Fruit fly (Drosophila melanogaster): Measurements from ENCODE around the gene CG11403.

The CG11403 gene

dm6 chrX:1248735-1249134, 9.1 kb upstream of the CG11403 start (continued):
- no peak for TF ChIP-seq Asciz (GFP tag; optimal IDR thresholded peaks at IDR 0.05)
- TF ChIP-seq klu (GFP tag; IDR thresholded peaks at IDR 0.05), result no peak
- TF ChIP-seq CG1602 (GFP tag; optimal IDR thresholded peaks at IDR 0.05), result no peak
- no peak for TF ChIP-seq Blimp-1 (GFP tag; optimal IDR thresholded peaks at IDR 0.05)
- TF ChIP-seq CG12942 (GFP tag; optimal IDR thresholded peaks at IDR 0.05), result no peak
- TF ChIP-seq Mad (GFP tag; optimal IDR thresholded peaks at IDR 0.05), result no peak
- no peak for TF ChIP-seq phol (tag; optimal IDR thresholded peaks at IDR 0.05)
- TF ChIP-seq chn (GFP tag; optimal IDR thresholded peaks at IDR 0.05), result no peak
- TF ChIP-seq Ravus (GFP tag; IDR thresholded peaks at IDR 0.05), result no peak
- TF ChIP-seq CG3995 (GFP tag; optimal IDR thresholded peaks at IDR 0.05), result no peak
- no peak for TF ChIP-seq Sox100B (GFP tag; optimal IDR thresholded peaks at IDR 0.05)
- TF ChIP-seq jing (GFP tag; optimal IDR thresholded peaks at IDR 0.05), result no peak
- no peak for TF ChIP-seq Adf1 (GFP tag; IDR thresholded peaks at IDR 0.05)
- TF ChIP-seq shn (GFP tag; optimal IDR thresholded peaks at IDR 0.05), result no peak
- peak; percentile 26 for TF ChIP-seq CG1603 (tag; optimal IDR thresholded peaks at IDR 0.05)
- no peak for TF ChIP-seq CG2678 (tag; optimal IDR thresholded peaks at IDR 0.05)
- TF ChIP-seq CrebB (tag; optimal IDR thresholded peaks at IDR 0.05), result no peak
- no peak for TF ChIP-seq CG7987 (GFP tag; optimal IDR thresholded peaks at IDR 0.05)
- TF ChIP-seq CG7928 (GFP tag; optimal IDR thresholded peaks at IDR 0.05), result no peak
- no peak for TF ChIP-seq Abd-B (GFP tag; optimal IDR thresholded peaks at IDR 0.05)
- no peak for TF ChIP-seq CG31224 (GFP tag; IDR thresholded peaks at IDR 0.05)
- TF ChIP-seq amos (GFP tag; IDR thresholded peaks at IDR 0.05; ENCODE audit: partially characterized antibody), result no peak
- no peak for TF ChIP-seq sqz (GFP tag; optimal IDR thresholded peaks at IDR 0.05)
- 0 out of 2 replicates have a peak, but pooled peaks have one; percentile 9 for TF ChIP-seq CG31441 (GFP tag; IDR thresholded peaks at IDR 0.05)
- no peak for TF ChIP-seq Doc3 (GFP tag; IDR thresholded peaks at IDR 0.05; ENCODE audit: partially characterized antibody)
- no peak for TF ChIP-seq eyg (GFP tag; optimal IDR thresholded peaks at IDR 0.05)
- no peak for TF ChIP-seq mam (GFP tag; optimal IDR thresholded peaks at IDR 0.05)
- no peak for TF ChIP-seq lab (GFP tag; optimal IDR thresholded peaks at IDR 0.05)
- no peak for TF ChIP-seq CG8944 (GFP tag; optimal IDR thresholded peaks at IDR 0.05)
- TF ChIP-seq Fer2 (tag; optimal IDR thresholded peaks at IDR 0.05), result no peak
- no peak for TF ChIP-seq gcm (GFP tag; optimal IDR thresholded peaks at IDR 0.05)
- TF ChIP-seq Hmx (GFP tag; optimal IDR thresholded peaks at IDR 0.05), result no peak
- no peak for TF ChIP-seq CG2875 (GFP tag; optimal IDR thresholded peaks at IDR 0.05)
- no peak for TF ChIP-seq crol (GFP tag; IDR thresholded peaks at IDR 0.05)
- TF ChIP-seq CG4617 (GFP tag; optimal IDR thresholded peaks at IDR 0.05; ENCODE audit: borderline replicate concordance), result no peak
- no peak for TF ChIP-seq chinmo (GFP tag; IDR thresholded peaks at IDR 0.05; ENCODE audit: partially characterized antibody)
- TF ChIP-seq CG9817 (tag; optimal IDR thresholded peaks at IDR 0.05), result no peak
- no peak for TF ChIP-seq CG8478 (optimal IDR thresholded peaks at IDR 0.05)
- no peak for TF ChIP-seq fd64A (GFP tag; optimal IDR thresholded peaks at IDR 0.05)
- no peak for TF ChIP-seq CG6175 (GFP tag; IDR thresholded peaks at IDR 0.05)
- peak; percentile 1 for TF ChIP-seq CG18599 (GFP tag; optimal IDR thresholded peaks at IDR 0.05)
- no peak for TF ChIP-seq Lpt (GFP tag; optimal IDR thresholded peaks at IDR 0.05)
- no peak for TF ChIP-seq sob (GFP tag; IDR thresholded peaks at IDR 0.05)
- TF ChIP-seq CG4854 (GFP tag; optimal IDR thresholded peaks at IDR 0.05), result no peak
- no peak for TF ChIP-seq dan (GFP tag; IDR thresholded peaks at IDR 0.05)
- TF ChIP-seq CG8765 (GFP tag; IDR thresholded peaks at IDR 0.05), result no peak
- TF ChIP-seq prd (optimal IDR thresholded peaks at IDR 0.05), result no peak
- no peak for TF ChIP-seq prd (GFP tag; IDR thresholded peaks at IDR 0.05)
- TF ChIP-seq Usf (GFP tag; optimal IDR thresholded peaks at IDR 0.05), result no peak
- TF ChIP-seq H15 (GFP tag; IDR thresholded peaks at IDR 0.05), result no peak
- no peak for TF ChIP-seq H2.0 (GFP tag; IDR thresholded peaks at IDR 0.05)
- no peak for TF ChIP-seq al (GFP tag; IDR thresholded peaks at IDR 0.05)
- TF ChIP-seq Meics (GFP tag; optimal IDR thresholded peaks at IDR 0.05), result no peak
